Worm (Caenorhabditis elegans) whole organism, late embryonic: ENCODE measurements around the gene R13H4.5.

ENCODE experiments used
- C08G9.2 ChIP-seq: sonication (generic microtip); optimal IDR thresholded peaks from 2 replicates; lab custom pipeline; 2016; ENCODE audit warnings: mild to moderate bottlenecking, missing genetic modification characterization, moderate library complexity, missing compliant biosample characterization
- C38D4.7 ChIP-seq: fragments of 200-800 bp; sonication (Bioruptor generic); optimal IDR thresholded peaks from 2 replicates; lab custom pipeline; 2018; ENCODE audit warnings: mild to moderate bottlenecking, missing genetic modification characterization, moderate library complexity, missing compliant biosample characterization
- K02D7.2 ChIP-seq: sonication (generic microtip); optimal IDR thresholded peaks from 2 replicates; lab custom pipeline; 2017; ENCODE audit warnings: mild to moderate bottlenecking, missing genetic modification characterization, missing compliant biosample characterization
- K09A11.1 ChIP-seq: sonication (generic microtip); optimal IDR thresholded peaks from 2 replicates; lab custom pipeline; 2017; ENCODE audit warnings: antibody characterized with exemption, mild to moderate bottlenecking, missing genetic modification characterization, missing compliant biosample characterization; ENCODE audit not compliant: insufficient read depth
- ama-1 ChIP-seq: fragments of 150-350 bp; optimal IDR thresholded peaks from 2 replicates; lab custom pipeline; 2014
- ceh-14 ChIP-seq: sonication (generic microtip); optimal IDR thresholded peaks from 2 replicates; lab custom pipeline; 2016; ENCODE audit warnings: missing genotype, missing genetic modification characterization, missing compliant biosample characterization
- ceh-18 ChIP-seq: sonication (generic microtip); optimal IDR thresholded peaks from 2 replicates; lab custom pipeline; 2016; ENCODE audit warnings: missing genetic modification characterization, missing compliant biosample characterization
- ceh-2 ChIP-seq: sonication (generic microtip); optimal IDR thresholded peaks from 2 replicates; lab custom pipeline; 2016; ENCODE audit warnings: missing genotype, missing genetic modification characterization, missing compliant biosample characterization
- ceh-22 ChIP-seq: sonication (generic microtip); optimal IDR thresholded peaks from 2 replicates; lab custom pipeline; 2017; ENCODE audit warnings: missing biosample characterization, missing genetic modification characterization
- ceh-24 ChIP-seq: sonication (generic microtip); optimal IDR thresholded peaks from 2 replicates; lab custom pipeline; 2016; ENCODE audit warnings: mild to moderate bottlenecking, missing genetic modification characterization, missing compliant biosample characterization
- ceh-45 ChIP-seq: fragments of 200-800 bp; sonication (Bioruptor generic); IDR thresholded peaks from 2 replicates; pipeline ENCODE4 v1.3.6; 2022; ENCODE audit warnings: missing genetic modification reagents, missing genetic modification characterization, missing compliant biosample characterization
- ceh-48 ChIP-seq: sonication (generic microtip); optimal IDR thresholded peaks from 2 replicates; lab custom pipeline; 2016; ENCODE audit warnings: missing genetic modification characterization, inconsistent platforms, missing compliant biosample characterization
- che-1 ChIP-seq: sonication (generic microtip); optimal IDR thresholded peaks from 2 replicates; lab custom pipeline; 2016; ENCODE audit warnings: mild to moderate bottlenecking, missing genetic modification characterization, missing compliant biosample characterization
- dve-1 ChIP-seq: sonication (generic microtip); optimal IDR thresholded peaks from 2 replicates; lab custom pipeline; 2017; ENCODE audit warnings: antibody characterized with exemption, mild to moderate bottlenecking, missing genetic modification characterization, missing compliant biosample characterization
- elt-2 ChIP-seq: sonication (generic microtip); optimal IDR thresholded peaks from 2 replicates; lab custom pipeline; 2016; ENCODE audit warnings: missing genetic modification reagents, missing genetic modification characterization, missing compliant biosample characterization
- elt-4 ChIP-seq: sonication (generic microtip); optimal IDR thresholded peaks from 2 replicates; lab custom pipeline; 2016; ENCODE audit warnings: missing genetic modification characterization, missing compliant biosample characterization
- fkh-10 ChIP-seq: fragments of 150-350 bp; optimal IDR thresholded peaks from 2 replicates; lab custom pipeline; 2014; ENCODE audit warnings: missing biosample characterization, missing genetic modification reagents, missing genetic modification characterization
- lim-6 ChIP-seq: sonication (generic microtip); optimal IDR thresholded peaks from 2 replicates; lab custom pipeline; 2016; ENCODE audit warnings: missing genetic modification characterization, missing compliant biosample characterization
- lin-11 ChIP-seq: fragments of 200-800 bp; sonication (Bioruptor generic); optimal IDR thresholded peaks from 2 replicates; lab custom pipeline; 2018; ENCODE audit warnings: mild to moderate bottlenecking, missing genetic modification characterization, missing compliant biosample characterization
- madf-2 ChIP-seq: sonication (generic microtip); optimal IDR thresholded peaks from 2 replicates; lab custom pipeline; 2017; ENCODE audit warnings: missing genetic modification characterization, missing compliant biosample characterization
- mec-3 ChIP-seq: sonication (generic microtip); optimal IDR thresholded peaks from 2 replicates; lab custom pipeline; 2016; ENCODE audit warnings: borderline replicate concordance, missing genetic modification characterization, missing compliant biosample characterization
- nfya-1 ChIP-seq: sonication (generic microtip); optimal IDR thresholded peaks from 2 replicates; lab custom pipeline; 2017; ENCODE audit warnings: missing genetic modification characterization, mild to moderate bottlenecking, missing compliant biosample characterization, antibody characterized with exemption, moderate library complexity
- nhr-232 ChIP-seq: sonication (generic microtip); optimal IDR thresholded peaks from 2 replicates; lab custom pipeline; 2016; ENCODE audit warnings: missing genetic modification characterization, missing compliant biosample characterization
- npax-4 ChIP-seq: sonication (generic microtip); optimal IDR thresholded peaks from 2 replicates; lab custom pipeline; 2016; ENCODE audit warnings: missing genetic modification characterization, missing compliant biosample characterization
- pag-3 ChIP-seq: sonication (generic microtip); optimal IDR thresholded peaks from 2 replicates; lab custom pipeline; 2016; ENCODE audit warnings: missing compliant biosample characterization, missing genetic modification characterization, borderline replicate concordance
- pat-9 ChIP-seq: fragments of 200-800 bp; sonication (Bioruptor generic); optimal IDR thresholded peaks from 2 replicates; lab custom pipeline; 2018; ENCODE audit warnings: mild to moderate bottlenecking, missing genetic modification characterization, moderate library complexity, missing compliant biosample characterization
- pha-2 ChIP-seq: sonication (generic microtip); optimal IDR thresholded peaks from 2 replicates; lab custom pipeline; 2017; ENCODE audit warnings: mild to moderate bottlenecking, missing genetic modification characterization, missing compliant biosample characterization
- pqm-1 ChIP-seq: sonication (generic microtip); optimal IDR thresholded peaks from 2 replicates; lab custom pipeline; 2016; ENCODE audit warnings: missing genetic modification characterization, missing compliant biosample characterization
- rnt-1 ChIP-seq: sonication (generic microtip); optimal IDR thresholded peaks from 2 replicates; lab custom pipeline; 2016; ENCODE audit warnings: missing genetic modification characterization, missing compliant biosample characterization
- tbx-7 ChIP-seq: sonication (generic microtip); optimal IDR thresholded peaks from 2 replicates; lab custom pipeline; 2016; ENCODE audit warnings: missing genotype, missing genetic modification characterization, missing compliant biosample characterization
- unc-3 ChIP-seq, 2 experiments: fragments of 200-800 bp in 1 of 2; sonication (Bioruptor generic) in 1 of 2; sonication (generic microtip) in 1 of 2; conservative IDR thresholded peaks in 1 of 2; optimal IDR thresholded peaks in 1 of 2; 2 replicates each; pipeline versions ENCODE4 v1.3.6 to Lab custom; 2016 to 2022; ENCODE audit warnings: missing compliant biosample characterization in 2 of 2, missing genetic modification characterization in 2 of 2, missing genetic modification reagents in 1 of 2
- unc-55 ChIP-seq: sonication (generic microtip); optimal IDR thresholded peaks from 2 replicates; lab custom pipeline; 2017; ENCODE audit warnings: missing biosample characterization, missing genetic modification reagents, missing genetic modification characterization
- unc-86 ChIP-seq: sonication (generic microtip); optimal IDR thresholded peaks from 2 replicates; lab custom pipeline; 2016; ENCODE audit warnings: missing genetic modification characterization, missing compliant biosample characterization
- ztf-16 ChIP-seq: sonication (generic microtip); optimal IDR thresholded peaks from 2 replicates; lab custom pipeline; 2017; ENCODE audit warnings: missing genetic modification characterization, missing compliant biosample characterization

The R13H4.5 gene

ce11 chrV:11879732-11880131 lies 19.3 kb downstream of the R13H4.5 start, which contains the start of gene sulp-5:
Gene sulp-5, plus strand, starts transcription at chrV:11880032.
- TF ChIP-seq pha-2 (tag; lab: Kevin White, UChicago), result no peak

DNA sequence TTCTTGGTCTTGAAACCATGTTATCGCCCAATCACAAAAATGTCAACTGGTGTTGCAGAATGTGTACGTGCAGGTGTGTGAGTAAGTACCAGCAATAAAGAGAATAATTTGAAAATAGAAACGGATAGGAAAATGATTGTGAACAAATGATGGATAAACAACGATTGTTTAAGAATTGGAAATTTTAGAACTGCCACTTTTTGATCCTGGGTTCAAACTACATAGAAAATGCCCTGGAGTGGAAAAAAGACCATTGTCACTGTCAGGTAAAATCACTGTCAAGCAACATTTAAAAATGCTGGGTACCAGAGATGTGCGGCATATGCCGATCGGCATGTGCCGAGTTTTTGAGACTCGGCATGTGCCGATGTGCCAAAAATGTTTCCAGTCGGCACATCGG lies 22.7 kb downstream of the R13H4.5 start:
- no peak for TF ChIP-seq ceh-48
- TF ChIP-seq dve-1 (tag; lab: Kevin White, UChicago), result no peak
- TF ChIP-seq ama-1, result no peak
- TF ChIP-seq K09A11.1 (tag; lab: Kevin White, UChicago), result peak; percentile 39
- no peak for TF ChIP-seq unc-55
- no peak for TF ChIP-seq ceh-45

ce11 chrV:11885087-11885486 lies 24.6 kb downstream of the R13H4.5 start:
- no peak for TF ChIP-seq ceh-2 (tag; lab: Kevin White, UChicago)
- no peak for TF ChIP-seq ztf-16 (tag; lab: Kevin White, UChicago)

DNA sequence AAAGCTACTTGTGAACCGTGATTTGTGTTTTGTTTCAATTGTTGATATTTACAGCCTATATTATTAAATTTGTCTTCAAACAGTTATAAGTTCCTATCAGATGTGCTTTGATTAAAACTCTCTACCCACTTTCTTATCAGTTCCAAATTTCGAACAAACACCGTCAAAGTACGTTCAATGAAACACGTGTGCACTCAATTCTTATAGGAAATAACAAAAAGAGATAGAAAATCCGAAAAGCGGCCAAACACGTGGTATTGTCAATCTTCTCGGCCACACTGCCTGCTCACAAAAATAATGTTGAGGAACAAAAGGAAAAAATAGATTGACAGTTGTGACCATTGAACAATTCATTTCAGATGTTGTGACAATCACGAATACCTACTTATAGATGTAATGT lies 25.5 kb downstream of the R13H4.5 start:
- TF ChIP-seq lim-6 (tag; lab: Kevin White, UChicago) (no peak), ztf-16 (tag; lab: Kevin White, UChicago) (no peak), elt-2 (tag; lab: Kevin White, UChicago) (peak; percentile 38), dve-1 (tag; lab: Kevin White, UChicago) (no peak), elt-4 (tag; lab: Kevin White, UChicago) (no peak)

- TF ChIP-seq rnt-1 (tag; lab: Kevin White, UChicago), result no peak
- no peak for TF ChIP-seq ceh-2 (tag; lab: Kevin White, UChicago)
- peak; percentile 74 for TF ChIP-seq ceh-18 (tag; lab: Kevin White, UChicago)
- no peak for TF ChIP-seq ztf-16 (tag; lab: Kevin White, UChicago)
- no peak for TF ChIP-seq unc-86 (tag; lab: Kevin White, UChicago)
- TF ChIP-seq fkh-10, result no peak
- no peak for TF ChIP-seq ceh-22 (tag; lab: Kevin White, UChicago)
Measured at ce11 chrV:11887988-11888499, 27.6 kb downstream of the R13H4.5 start, which contains the start of gene adh-1. Gene adh-1, plus strand, starts transcription at chrV:11888248.

ce11 chrV:11888656-11889055 lies 28.2 kb downstream of the R13H4.5 start:
- no peak for TF ChIP-seq lin-11 (tag; lab: Kevin White, UChicago)
- TF ChIP-seq pha-2 (tag; lab: Kevin White, UChicago), result no peak
- no peak for TF ChIP-seq nhr-232 (tag; lab: Kevin White, UChicago)

DNA sequence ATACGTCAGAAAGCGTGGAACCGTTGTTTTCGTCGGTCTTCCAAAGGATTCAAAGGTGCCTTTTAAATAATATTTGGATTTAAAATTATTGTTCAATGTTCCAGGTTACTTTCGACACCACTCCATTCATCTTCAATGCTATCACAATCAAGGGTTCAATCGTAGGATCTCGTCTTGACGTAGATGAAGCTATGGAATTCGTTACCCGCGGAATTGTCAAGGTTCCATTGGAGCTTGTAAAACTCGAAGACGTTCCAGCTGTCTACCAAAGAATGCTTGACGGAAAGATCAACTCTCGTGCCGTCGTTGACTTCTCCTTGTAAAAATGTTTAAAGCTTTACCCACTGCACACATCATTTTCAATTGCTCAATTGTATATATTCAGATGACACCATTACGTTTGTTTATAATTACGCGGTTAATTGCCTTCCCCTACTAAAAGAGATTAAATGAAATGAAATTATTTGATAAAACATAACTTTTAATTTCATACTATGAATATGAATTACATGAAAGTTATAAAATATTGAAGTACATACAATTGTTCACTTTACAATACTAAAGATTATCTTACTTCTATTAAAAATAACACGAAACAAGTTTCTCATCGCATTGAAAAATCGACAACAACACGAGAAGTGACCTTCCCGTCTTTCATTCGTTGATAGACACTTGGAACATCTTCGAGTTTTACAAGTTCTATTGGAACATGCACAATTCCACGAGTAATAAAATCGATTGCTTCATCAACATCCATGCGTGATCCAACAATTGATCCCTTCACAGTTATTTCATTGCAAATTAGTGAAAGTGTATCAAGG lies 28.9 kb downstream of the R13H4.5 start:
- no peak for TF ChIP-seq ztf-16 (tag; lab: Kevin White, UChicago)
- no peak for TF ChIP-seq nfya-1 (tag; lab: Kevin White, UChicago)
- TF ChIP-seq ceh-24 (tag; lab: Kevin White, UChicago), result no peak
- no peak for TF ChIP-seq C38D4.7 (GFP tag; lab: Kevin White, UChicago)
- no peak for TF ChIP-seq pat-9 (tag; lab: Kevin White, UChicago)
- no peak for TF ChIP-seq C08G9.2 (tag; lab: Kevin White, UChicago)
- no peak for TF ChIP-seq unc-3 (GFP tag; conservative IDR thresholded peaks at IDR 0.05; lab: Robert Waterston, UW)
- no peak for TF ChIP-seq unc-3 (tag; optimal IDR thresholded peaks at IDR 0.05; lab: Kevin White, UChicago)
- TF ChIP-seq K02D7.2 (tag; lab: Kevin White, UChicago), result no peak
- no peak for TF ChIP-seq madf-2
- TF ChIP-seq tbx-7 (tag; lab: Kevin White, UChicago), result no peak
- TF ChIP-seq ceh-14 (tag; lab: Kevin White, UChicago), result no peak
- no peak for TF ChIP-seq npax-4 (tag; lab: Kevin White, UChicago)
- TF ChIP-seq pqm-1 (tag; lab: Kevin White, UChicago), result no peak
- no peak for TF ChIP-seq mec-3 (tag; lab: Kevin White, UChicago)
- TF ChIP-seq che-1 (tag; lab: Kevin White, UChicago), result no peak
- no peak for TF ChIP-seq dve-1 (tag; lab: Kevin White, UChicago)
- no peak for TF ChIP-seq pag-3 (tag; lab: Kevin White, UChicago)
